Fruit fly (Drosophila melanogaster) whole organism, embryonic: ENCODE measurements around the gene CG6511.
A peak's percentile ranks its signal among the peaks of the same experiment; 100 is the strongest.

Source experiments
- Antp ChIP-seq: fragments of 200-800 bp; sonication (Bioruptor generic); optimal IDR thresholded peaks from 3 replicates; lab custom pipeline; 2016; ENCODE audit warnings: missing biosample characterization, missing genetic modification characterization
- Atf-2 ChIP-seq: fragments of 200-800 bp; sonication (Bioruptor generic); optimal IDR thresholded peaks from 2 replicates; lab custom pipeline; 2016; ENCODE audit warnings: missing biosample characterization, missing genetic modification characterization
- Awh ChIP-seq: fragments of 200-800 bp; sonication (Bioruptor generic); IDR thresholded peaks from 2 replicates; pipeline ENCODE4, ENCODE4 v1.3.6; 2022; ENCODE audit warnings: missing biosample characterization, missing genetic modification characterization
- BEAF-32 ChIP-seq: fragments of 200-800 bp; sonication (Bioruptor generic); optimal IDR thresholded peaks from 3 replicates; lab custom pipeline; 2017; ENCODE audit warnings: missing biosample characterization, missing genetic modification characterization, mild to moderate bottlenecking, moderate library complexity, missing genetic modification reagents
- Bteb2 ChIP-seq: fragments of 200-800 bp; sonication (Bioruptor generic); optimal IDR thresholded peaks from 2 replicates; lab custom pipeline; 2016; ENCODE audit warnings: missing biosample characterization, missing genetic modification characterization
- CG10274 ChIP-seq: fragments of 200-800 bp; sonication (Bioruptor generic); optimal IDR thresholded peaks from 3 replicates; lab custom pipeline; 2017; ENCODE audit warnings: missing biosample characterization, mild to moderate bottlenecking, missing genetic modification characterization
- CG10654 ChIP-seq: fragments of 200-800 bp; sonication (Bioruptor generic); optimal IDR thresholded peaks from 2 replicates; lab custom pipeline; 2016; ENCODE audit warnings: missing biosample characterization, missing genetic modification characterization
- CG12071 ChIP-seq: fragments of 200-800 bp; sonication (Bioruptor generic); optimal IDR thresholded peaks from 3 replicates; lab custom pipeline; 2018; ENCODE audit warnings: missing biosample characterization, mild to moderate bottlenecking, missing genetic modification characterization
- CG12219 ChIP-seq: fragments of 200-800 bp; sonication (Bioruptor generic); optimal IDR thresholded peaks from 3 replicates; lab custom pipeline; 2018; ENCODE audit warnings: missing biosample characterization, mild to moderate bottlenecking, missing genetic modification characterization
- CG14710 ChIP-seq: fragments of 200-800 bp; sonication (Bioruptor generic); optimal IDR thresholded peaks from 3 replicates; lab custom pipeline; 2019; ENCODE audit warnings: missing biosample characterization, mild to moderate bottlenecking, missing genetic modification characterization, moderate library complexity
- CG15269 ChIP-seq: fragments of 200-800 bp; sonication (Bioruptor generic); optimal IDR thresholded peaks from 2 replicates; lab custom pipeline; 2018; ENCODE audit warnings: missing biosample characterization, mild to moderate bottlenecking, missing genetic modification characterization, moderate library complexity
- CG17361 ChIP-seq: fragments of 200-800 bp; sonication (Bioruptor generic); IDR thresholded peaks from 3 replicates; pipeline ENCODE4 v1.3.6; 2022; ENCODE audit warnings: missing biosample characterization, missing genetic modification characterization
- CG2129 ChIP-seq: fragments of 200-800 bp; sonication (Bioruptor generic); IDR thresholded peaks from 2 replicates; pipeline ENCODE4 v1.3.6; 2022; ENCODE audit warnings: missing biosample characterization, missing genetic modification characterization; ENCODE audit not compliant: partially characterized antibody
- CG3065 ChIP-seq: fragments of 200-800 bp; sonication (Bioruptor generic); optimal IDR thresholded peaks from 2 replicates; lab custom pipeline; 2016; ENCODE audit warnings: missing biosample characterization, missing genetic modification characterization
- CG31365 ChIP-seq: fragments of 200-800 bp; sonication (Bioruptor generic); optimal IDR thresholded peaks from 2 replicates; lab custom pipeline; 2018; ENCODE audit warnings: missing biosample characterization, mild to moderate bottlenecking, missing genetic modification characterization
- CG31441 ChIP-seq: fragments of 200-800 bp; sonication (Bioruptor generic); IDR thresholded peaks from 2 replicates; pipeline ENCODE4 v1.3.6; 2022; ENCODE audit warnings: missing biosample characterization, missing genetic modification characterization
- CG34376 ChIP-seq: fragments of 200-800 bp; sonication (Bioruptor generic); optimal IDR thresholded peaks from 2 replicates; lab custom pipeline; 2018; ENCODE audit warnings: missing biosample characterization, mild to moderate bottlenecking, missing genetic modification characterization
- CG6765 ChIP-seq: fragments of 200-800 bp; sonication (Bioruptor generic); optimal IDR thresholded peaks from 3 replicates; lab custom pipeline; 2017; ENCODE audit warnings: missing biosample characterization, mild to moderate bottlenecking, missing genetic modification characterization
- D19A ChIP-seq: fragments of 200-800 bp; optimal IDR thresholded peaks from 3 replicates; lab custom pipeline; 2019; ENCODE audit warnings: missing biosample characterization, mild to moderate bottlenecking, missing genetic modification characterization, moderate library complexity
- Dfd ChIP-seq, 2 experiments: fragments of >200 bp; optimal IDR thresholded peaks; 2 replicates each; lab custom pipeline; 2017; ENCODE audit warnings: missing biosample characterization in 2 of 2, missing genetic modification characterization in 2 of 2
- Doc2 ChIP-seq: fragments of 200-800 bp; sonication (Bioruptor generic); IDR thresholded peaks from 2 replicates; pipeline ENCODE4 v1.3.6; 2022; ENCODE audit warnings: missing biosample characterization, missing genetic modification characterization
- E2f1 ChIP-seq: fragments of 200-800 bp; sonication (Bioruptor generic); IDR thresholded peaks from 2 replicates; pipeline ENCODE4 v1.3.6; 2022; ENCODE audit warnings: missing biosample characterization, missing genetic modification characterization
- Fer1 ChIP-seq: fragments of 200-800 bp; sonication (Bioruptor generic); optimal IDR thresholded peaks from 2 replicates; lab custom pipeline; 2017; ENCODE audit warnings: missing biosample characterization, mild to moderate bottlenecking, missing genetic modification characterization
- Fer3 ChIP-seq: fragments of 200-800 bp; sonication (Bioruptor generic); optimal IDR thresholded peaks from 2 replicates; lab custom pipeline; 2018; ENCODE audit warnings: missing biosample characterization, mild to moderate bottlenecking, missing genetic modification characterization, moderate library complexity
- HLH3B ChIP-seq: fragments of 200-800 bp; sonication (Bioruptor generic); IDR thresholded peaks from 2 replicates; pipeline ENCODE4 v1.3.6; 2022; ENCODE audit warnings: missing biosample characterization, missing genetic modification characterization
- HmgZ ChIP-seq: fragments of 200-800 bp; sonication (Bioruptor generic); optimal IDR thresholded peaks from 2 replicates; lab custom pipeline; 2018; ENCODE audit warnings: missing biosample characterization, mild to moderate bottlenecking, missing genetic modification characterization
- Hr51 ChIP-seq, 2 experiments: fragments of 200-800 bp; sonication (Bioruptor generic); optimal IDR thresholded peaks; 2 replicates in 1 of 2; 3 replicates in 1 of 2; lab custom pipeline; 2016 to 2018; ENCODE audit warnings: missing biosample characterization in 2 of 2, missing genetic modification characterization in 2 of 2, mild to moderate bottlenecking in 1 of 2, moderate library complexity in 1 of 2
- Hsf ChIP-seq: fragments of 200-800 bp; sonication (Bioruptor generic); optimal IDR thresholded peaks from 3 replicates; lab custom pipeline; 2016; ENCODE audit warnings: missing biosample characterization, missing genetic modification characterization
- MTF-1 ChIP-seq: fragments of 200-800 bp; sonication (Bioruptor generic); optimal IDR thresholded peaks from 2 replicates; lab custom pipeline; 2018; ENCODE audit warnings: missing biosample characterization, mild to moderate bottlenecking, missing genetic modification characterization, borderline replicate concordance
- Meics ChIP-seq: fragments of 200-800 bp; sonication (Bioruptor generic); optimal IDR thresholded peaks from 2 replicates; lab custom pipeline; 2017; ENCODE audit warnings: missing biosample characterization, mild to moderate bottlenecking, missing genetic modification characterization
- Tbp ChIP-seq: fragments of >200 bp; optimal IDR thresholded peaks from 2 replicates; lab custom pipeline; 2018; ENCODE audit warnings: missing biosample characterization, missing genetic modification characterization
- Xbp1 ChIP-seq: fragments of 200-800 bp; sonication (Bioruptor generic); optimal IDR thresholded peaks from 3 replicates; lab custom pipeline; 2016; ENCODE audit warnings: missing biosample characterization, mild to moderate bottlenecking, missing genetic modification characterization
- al ChIP-seq: fragments of 200-800 bp; sonication (Bioruptor generic); IDR thresholded peaks from 2 replicates; pipeline ENCODE4 v1.3.6; 2022; ENCODE audit warnings: missing biosample characterization, missing genetic modification characterization
- bab2 ChIP-seq: fragments of 200-800 bp; sonication (Bioruptor generic); optimal IDR thresholded peaks from 2 replicates; lab custom pipeline; 2016; ENCODE audit warnings: missing biosample characterization, missing genetic modification characterization
- bcd ChIP-seq: fragments of 200-800 bp; sonication (Bioruptor generic); optimal IDR thresholded peaks from 2 replicates; lab custom pipeline; 2017; ENCODE audit warnings: missing biosample characterization, mild to moderate bottlenecking, missing genetic modification characterization
- br ChIP-seq: fragments of >200 bp; optimal IDR thresholded peaks from 2 replicates; lab custom pipeline; 2017
- btn ChIP-seq: fragments of 200-800 bp; sonication (Bioruptor generic); optimal IDR thresholded peaks from 2 replicates; lab custom pipeline; 2016; ENCODE audit warnings: missing biosample characterization, missing genetic modification characterization
- ci ChIP-seq: fragments of 200-800 bp; sonication (Bioruptor generic); IDR thresholded peaks from 3 replicates; pipeline ENCODE4 v1.3.6; 2022; ENCODE audit warnings: missing biosample characterization, missing genetic modification characterization
- esg ChIP-seq: fragments of 200-800 bp; sonication (Bioruptor generic); conservative IDR thresholded peaks from 2 replicates; pipeline ENCODE4 v1.3.6; 2022; ENCODE audit warnings: missing biosample characterization, missing genetic modification characterization
- fru ChIP-seq: fragments of >200 bp; optimal IDR thresholded peaks from 2 replicates; lab custom pipeline; 2017
- gt ChIP-seq: fragments of 200-800 bp; sonication (Bioruptor generic); IDR thresholded peaks from 2 replicates; pipeline ENCODE4 v1.3.6; 2022; ENCODE audit warnings: missing biosample characterization, missing genetic modification characterization
- hkb ChIP-seq, 2 experiments: fragments of 200-800 bp in 1 of 2; fragments of >200 bp in 1 of 2; sonication (Bioruptor generic) in 1 of 2; IDR thresholded peaks in 1 of 2; optimal IDR thresholded peaks in 1 of 2; 2 replicates each; pipeline versions ENCODE4 v1.3.6 to Lab custom; 2017 to 2022; ENCODE audit warnings: missing biosample characterization in 1 of 2, missing genetic modification characterization in 1 of 2
- lbe ChIP-seq: fragments of 200-800 bp; sonication (Bioruptor generic); optimal IDR thresholded peaks from 2 replicates; lab custom pipeline; 2016; ENCODE audit warnings: missing biosample characterization, mild to moderate bottlenecking, missing genetic modification characterization
- lmd ChIP-seq: fragments of 200-800 bp; sonication (Bioruptor generic); IDR thresholded peaks from 2 replicates; pipeline ENCODE4 v1.3.6; 2022; ENCODE audit warnings: missing biosample characterization, missing genetic modification characterization
- luna ChIP-seq: fragments of 200-800 bp; sonication (Bioruptor generic); optimal IDR thresholded peaks from 2 replicates; lab custom pipeline; 2016; ENCODE audit warnings: missing biosample characterization, missing genetic modification characterization
- onecut ChIP-seq: fragments of 200-800 bp; sonication (Bioruptor generic); IDR thresholded peaks from 2 replicates; pipeline ENCODE4 v1.3.6; 2022; ENCODE audit warnings: missing biosample characterization, missing genetic modification characterization
- pb ChIP-seq: fragments of 200-800 bp; sonication (Bioruptor generic); optimal IDR thresholded peaks from 3 replicates; lab custom pipeline; 2016; ENCODE audit warnings: missing biosample characterization, missing genetic modification characterization
- phol ChIP-seq: fragments of 200-800 bp; sonication (Bioruptor generic); optimal IDR thresholded peaks from 3 replicates; lab custom pipeline; 2018; ENCODE audit warnings: missing biosample characterization, mild to moderate bottlenecking, missing genetic modification characterization, moderate library complexity
- pros ChIP-seq: fragments of 200-800 bp; sonication (Bioruptor generic); optimal IDR thresholded peaks from 3 replicates; lab custom pipeline; 2019; ENCODE audit warnings: missing biosample characterization, mild to moderate bottlenecking, missing genetic modification characterization, moderate library complexity
- sens ChIP-seq: fragments of 200-800 bp; sonication (Bioruptor generic); peaks from one replicate; lab custom pipeline; 2016; ENCODE audit warnings: missing biosample characterization, missing genetic modification characterization
- tgo ChIP-seq: fragments of 200-800 bp; sonication (Bioruptor generic); IDR thresholded peaks from 3 replicates; pipeline ENCODE4 v1.3.6; 2022; ENCODE audit warnings: missing biosample characterization, missing genetic modification characterization
- unpg ChIP-seq: fragments of 200-800 bp; sonication (Bioruptor generic); optimal IDR thresholded peaks from 3 replicates; lab custom pipeline; 2018; ENCODE audit warnings: missing biosample characterization, mild to moderate bottlenecking, missing genetic modification characterization, moderate library complexity

The CG6511 gene

DNA sequence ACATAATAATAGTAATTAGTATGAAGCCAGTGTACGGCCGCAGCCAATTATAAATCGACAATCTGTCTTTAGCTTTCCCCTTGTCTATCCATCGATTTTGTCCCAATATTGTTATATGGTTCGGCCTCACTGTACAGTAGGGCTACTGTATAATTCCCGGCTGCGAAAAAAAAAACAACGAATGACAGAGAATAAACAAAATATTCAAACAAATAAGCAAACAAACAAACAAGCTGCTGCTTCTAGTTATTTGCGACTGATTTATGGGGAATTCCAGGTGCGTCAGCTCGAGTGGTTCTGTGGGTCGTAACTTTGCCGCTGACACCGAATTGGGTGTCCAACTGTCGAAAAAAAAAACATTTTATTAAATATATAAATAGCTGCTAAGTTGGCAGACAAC is 31.4 kb upstream of the CG6511 start (continued):
- TF ChIP-seq CG2129 (GFP tag; lab: Robert Waterston, UW) (no peak), tgo (GFP tag; lab: Robert Waterston, UW) (no peak), Meics (GFP tag; lab: Kevin White, UChicago) (peak; percentile 64), Atf-2 (GFP tag; lab: Kevin White, UChicago) (no peak), Fer3 (tag; lab: Kevin White, UChicago) (peak; percentile 63), lbe (GFP tag; lab: Kevin White, UChicago) (no peak), CG31441 (GFP tag; lab: Robert Waterston, UW) (no peak), unpg (GFP tag; lab: Kevin White, UChicago) (peak; percentile 50), luna (GFP tag; lab: Kevin White, UChicago) (peak; percentile 23), Tbp (GFP tag; lab: Kevin White, UChicago) (no peak), sens (peak; percentile 74), Hr51 (GFP tag; optimal IDR thresholded peaks at IDR 0.05; lab: Kevin White, UChicago) (peak in 1 of 2 experiments; percentile 1), Doc2 (GFP tag; lab: Robert Waterston, UW) (no peak), CG31365 (no peak), CG6765 (GFP tag; lab: Kevin White, UChicago) (peak; percentile 20), fru (lab: Kevin White, UChicago) (no peak), bcd (peak; percentile 37), D19A (tag; lab: Kevin White, UChicago) (no peak), al (GFP tag; lab: Robert Waterston, UW) (no peak), HmgZ (tag; lab: Kevin White, UChicago) (peak; percentile 12), bab2 (GFP tag; lab: Kevin White, UChicago) (peak; percentile 45), pb (no peak), CG15269 (tag; lab: Kevin White, UChicago) (peak; percentile 21), lmd (no peak), Awh (GFP tag; lab: Robert Waterston, UW) (no peak), CG10274 (peak; percentile 28), esg (GFP tag; lab: Robert Waterston, UW) (no peak), pros (GFP tag; lab: Kevin White, UChicago) (no peak), Bteb2 (GFP tag; lab: Kevin White, UChicago) (no peak), gt (GFP tag; lab: Robert Waterston, UW) (no peak), hkb (optimal IDR thresholded peaks at IDR 0.05; lab: Kevin White, UChicago) (no peak), hkb (GFP tag; IDR thresholded peaks at IDR 0.05; lab: Robert Waterston, UW) (0 out of 2 replicates have a peak, but pooled peaks have one; percentile 44), CG12219 (GFP tag; lab: Kevin White, UChicago) (no peak), Dfd (GFP tag; optimal IDR thresholded peaks at IDR 0.05; lab: Kevin White, UChicago) (no peak), onecut (GFP tag; lab: Robert Waterston, UW) (no peak), Antp (GFP tag; lab: Kevin White, UChicago) (no peak), Xbp1 (GFP tag; lab: Kevin White, UChicago) (no peak), CG14710 (tag; lab: Kevin White, UChicago) (no peak), CG34376 (GFP tag; lab: Kevin White, UChicago) (peak; percentile 7), br (lab: Kevin White, UChicago) (no peak), ci (GFP tag; lab: Robert Waterston, UW) (no peak), HLH3B (GFP tag; lab: Robert Waterston, UW) (no peak; the same call in 1 of the 2 replicates), CG10654 (GFP tag; lab: Kevin White, UChicago) (no peak), CG17361 (GFP tag; lab: Robert Waterston, UW) (0 out of 3 replicates have a peak, but pooled peaks have one; percentile 25), CG12071 (GFP tag; lab: Kevin White, UChicago) (peak; percentile 81), MTF-1 (peak; percentile 61), BEAF-32 (no peak), E2f1 (GFP tag; lab: Robert Waterston, UW) (no peak; the same call in 1 of the 2 replicates), Fer1 (peak; percentile 77), Hsf (GFP tag; lab: Kevin White, UChicago) (no peak), phol (tag; lab: Kevin White, UChicago) (no peak), btn (GFP tag; lab: Kevin White, UChicago) (no peak), CG3065 (GFP tag; lab: Kevin White, UChicago) (no peak)
